Worm (Caenorhabditis elegans) whole organism, midembryonic: ENCODE measurements around the gene pgm-2.

Experiments used
- T22C8.4 ChIP-seq: fragments of 200-800 bp; sonication (Bioruptor generic); IDR thresholded peaks from 2 replicates; pipeline ENCODE4 v1.3.6; 2022; ENCODE audit warnings: missing genetic modification characterization, missing compliant biosample characterization
- cog-1 ChIP-seq: sonication (generic microtip); optimal IDR thresholded peaks from 2 replicates; lab custom pipeline; 2016; ENCODE audit warnings: missing genetic modification characterization, missing compliant biosample characterization
- flt-1 ChIP-seq: fragments of 200-800 bp; sonication (Bioruptor generic); IDR thresholded peaks from 2 replicates; pipeline ENCODE4 v1.3.6; 2022; ENCODE audit warnings: missing genetic modification characterization, missing compliant biosample characterization
- med-1 ChIP-seq: sonication (generic microtip); optimal IDR thresholded peaks from 2 replicates; lab custom pipeline; 2017; ENCODE audit warnings: missing genetic modification characterization, mild to moderate bottlenecking, missing compliant biosample characterization, antibody characterized with exemption, missing genetic modification reagents; ENCODE audit not compliant: insufficient read depth
- ref-1 ChIP-seq: fragments of 200-800 bp; sonication (Bioruptor generic); conservative IDR thresholded peaks from 2 replicates; pipeline ENCODE4 v1.3.6; 2022; ENCODE audit warnings: missing genetic modification reagents, missing genetic modification characterization, missing compliant biosample characterization
- tab-1 ChIP-seq: fragments of 200-800 bp; sonication (Bioruptor generic); IDR thresholded peaks from 2 replicates; pipeline ENCODE4 v1.3.6; 2022; ENCODE audit warnings: missing genetic modification characterization, missing compliant biosample characterization
- ztf-23 ChIP-seq: fragments of 200-800 bp; sonication (Bioruptor generic); IDR thresholded peaks from 2 replicates; pipeline ENCODE4 v1.3.6; 2022; ENCODE audit warnings: missing genetic modification reagents, missing genetic modification characterization, missing compliant biosample characterization
- ztf-29 ChIP-seq: fragments of 200-800 bp; sonication (Bioruptor generic); IDR thresholded peaks from 2 replicates; pipeline ENCODE4 v1.3.6; 2022; ENCODE audit warnings: missing genetic modification reagents, missing genetic modification characterization, missing compliant biosample characterization

ce11 chrIII:13315071-13315470, 15.9 kb downstream of the pgm-2 start, which contains the start of gene dph-7:
- no peak for TF ChIP-seq ref-1
- no peak for TF ChIP-seq cog-1 (tag; lab: Kevin White, UChicago)
- TF ChIP-seq flt-1 (GFP tag; lab: Robert Waterston, UW), result no peak
- no peak for TF ChIP-seq ztf-23 (GFP tag; lab: Robert Waterston, UW)
- TF ChIP-seq ztf-29 (GFP tag; lab: Robert Waterston, UW), result no peak
- TF ChIP-seq med-1 (GFP tag; lab: Kevin White, UChicago), result no peak
- no peak for TF ChIP-seq T22C8.4
- no peak for TF ChIP-seq tab-1 (GFP tag; lab: Robert Waterston, UW)
